Worm (Caenorhabditis elegans): ENCODE measurements around the gene T16G1.5.

ce11 chrV:12896850-12897249 lies 42.5 kb downstream of the T16G1.5 start:
- TF ChIP-seq ets-7 (tag; optimal IDR thresholded peaks at IDR 0.05) (no peak), flt-1 (GFP tag; IDR thresholded peaks at IDR 0.05) (no peak), ama-1 (optimal IDR thresholded peaks at IDR 0.05) (no peak), aly-1 (tag; optimal IDR thresholded peaks at IDR 0.05) (no peak), scrt-1 (GFP tag; IDR thresholded peaks at IDR 0.05) (no peak)
